Worm (Caenorhabditis elegans): ENCODE measurements around the gene C39D10.8.

C39D10.8 gene

DNA sequence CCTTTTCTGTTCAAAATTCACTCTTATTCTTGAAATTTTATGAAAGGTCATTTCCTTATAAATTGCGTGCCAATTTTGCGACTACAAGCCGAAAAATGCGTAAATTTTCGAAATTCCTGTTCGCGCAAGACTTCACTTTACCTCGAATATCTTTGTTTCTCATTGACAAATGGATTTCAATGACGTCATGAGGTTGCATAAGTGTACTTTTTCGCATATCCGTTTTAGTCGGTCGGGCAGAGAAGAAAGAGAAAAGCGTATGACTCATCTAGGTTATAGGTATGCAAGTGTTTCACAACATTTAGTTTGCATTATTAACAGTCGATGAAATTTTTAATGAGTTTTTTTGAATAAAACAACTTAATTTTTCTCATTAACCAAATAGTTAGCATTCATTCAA, 35.3 kb upstream of the C39D10.8 start:
- TF ChIP-seq ztf-18 (tag; optimal IDR thresholded peaks at IDR 0.05) (no peak), ztf-28 (GFP tag; IDR thresholded peaks at IDR 0.05) (no peak), tlf-1 (GFP tag; optimal IDR thresholded peaks at IDR 0.05) (no peak), ccch-3 (GFP tag; optimal IDR thresholded peaks at IDR 0.05) (no peak), nfya-2 (GFP tag; IDR thresholded peaks at IDR 0.05) (no peak), C17E4.6 (GFP tag; IDR thresholded peaks at IDR 0.05) (no peak), ZK185.1 (tag; optimal IDR thresholded peaks at IDR 0.05; ENCODE audit: poor library complexity, severe bottlenecking) (no peak), xnd-1 (tag; optimal IDR thresholded peaks at IDR 0.05) (no peak), Y95B8A.8 (GFP tag; IDR thresholded peaks at IDR 0.05) (no peak), cebp-2 (GFP tag; IDR thresholded peaks at IDR 0.05) (no peak), F49E8.2 (tag; optimal IDR thresholded peaks at IDR 0.05; ENCODE audit: insufficient read depth) (no peak), repo-1 (tag; optimal IDR thresholded peaks at IDR 0.05) (no peak), ceh-40 (GFP tag; IDR thresholded peaks at IDR 0.05) (no peak), fkh-3 (tag; optimal IDR thresholded peaks at IDR 0.05) (no peak)

DNA sequence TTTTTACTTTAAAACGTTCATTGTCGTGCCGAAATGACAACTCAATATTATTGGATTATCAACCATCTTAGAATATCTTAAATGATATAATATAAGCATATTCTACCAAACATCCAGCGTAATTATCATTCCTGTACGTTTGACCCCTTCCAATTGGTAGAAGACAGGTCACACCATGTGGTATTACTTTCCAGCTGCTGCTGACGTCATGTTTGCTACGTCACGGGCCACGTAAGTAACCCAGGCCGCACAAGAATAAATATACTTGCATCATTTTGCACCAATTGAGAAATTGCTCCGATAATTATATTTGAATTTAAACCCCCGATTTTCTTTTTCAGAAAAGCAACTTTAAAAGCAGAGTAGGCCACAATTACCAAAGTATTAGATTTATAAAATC, 34.9 kb upstream of the C39D10.8 start:
- TF ChIP-seq ceh-91 (GFP tag; IDR thresholded peaks at IDR 0.05) (no peak), F22D6.2 (tag; optimal IDR thresholded peaks at IDR 0.05) (no peak), let-607 (tag; optimal IDR thresholded peaks at IDR 0.05) (no peak), lir-1 (GFP tag; conservative IDR thresholded peaks at IDR 0.05) (no peak)

DNA sequence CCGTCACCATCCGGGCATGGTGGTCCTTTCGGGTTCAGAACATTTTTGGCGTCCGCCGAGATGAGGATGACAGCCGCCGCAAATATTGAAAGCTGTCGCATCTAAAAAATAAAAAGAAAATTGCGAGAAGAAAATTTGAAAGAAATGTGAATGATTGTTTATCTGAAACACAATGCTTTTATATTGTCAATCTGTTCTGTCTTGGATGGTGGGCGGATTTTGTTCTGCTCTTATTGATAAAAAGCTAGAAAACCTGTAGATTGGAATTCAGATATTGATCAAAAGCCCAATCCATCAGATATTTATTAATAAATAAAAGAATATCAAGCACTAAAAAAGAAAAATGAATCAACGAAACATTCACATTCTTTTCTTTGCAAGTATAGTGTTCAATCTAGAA, 33.1 kb upstream of the C39D10.8 start, which contains the start of gene C39D10.7:
Gene C39D10.7 (minus strand): TSS at position 101 of the 400 bp plus-strand sequence.
- no peak for TF ChIP-seq lin-40 (tag; optimal IDR thresholded peaks at IDR 0.05)
- TF ChIP-seq lsl-1 (GFP tag; optimal IDR thresholded peaks at IDR 0.05) = no peak
- TF ChIP-seq ceh-79 (tag; optimal IDR thresholded peaks at IDR 0.05) = no peak
- TF ChIP-seq madf-10 (tag; optimal IDR thresholded peaks at IDR 0.05) = no peak
- TF ChIP-seq dpff-1 (tag; optimal IDR thresholded peaks at IDR 0.05) = no peak
- TF ChIP-seq egl-18 (GFP tag; IDR thresholded peaks at IDR 0.05) = no peak
- no peak for TF ChIP-seq dpl-1 (GFP tag; optimal IDR thresholded peaks at IDR 0.05)
- TF ChIP-seq lir-1 (GFP tag; conservative IDR thresholded peaks at IDR 0.05) = no peak
- TF ChIP-seq Y53G8AR.9 (GFP tag; conservative IDR thresholded peaks at IDR 0.05) = no peak

DNA sequence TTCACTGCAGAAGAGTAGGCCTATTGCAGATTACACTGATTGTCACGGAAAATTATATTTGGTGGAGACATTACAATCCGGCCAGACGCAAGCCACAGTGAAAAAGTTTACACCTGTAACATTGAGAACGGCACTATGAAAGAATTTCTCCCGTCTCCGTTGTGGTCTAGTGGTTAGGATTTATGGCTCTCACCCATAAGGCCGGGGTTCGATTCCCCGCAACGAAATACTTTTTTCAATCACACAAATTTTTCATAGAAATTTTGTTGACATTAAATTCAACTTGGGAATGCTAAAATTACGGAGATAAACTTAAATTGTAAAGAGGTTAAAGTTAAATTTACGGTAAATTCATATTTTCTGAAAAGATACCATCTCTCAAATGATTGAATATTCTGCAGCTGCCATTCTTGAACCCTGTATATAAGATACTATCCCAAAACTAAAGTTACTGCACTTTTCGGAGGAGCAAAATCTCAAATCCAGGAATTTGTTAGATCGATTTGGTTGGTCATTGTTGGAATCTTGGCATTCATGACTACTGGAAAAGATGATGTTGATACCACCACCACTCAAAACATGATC, 25.8 kb upstream of the C39D10.8 start, which contains the start of gene C39D10.1:
Gene C39D10.1 (plus strand): TSS at position 535 of the 585 bp plus-strand sequence.
- TF ChIP-seq madf-8 (GFP tag; conservative IDR thresholded peaks at IDR 0.05) (no peak), Y79H2A.3 (GFP tag; conservative IDR thresholded peaks at IDR 0.05) (no peak), mxl-1 (tag; optimal IDR thresholded peaks at IDR 0.05) (peak; percentile 15), ztf-22 (GFP tag; optimal IDR thresholded peaks at IDR 0.05) (no peak), lag-1 (GFP tag; IDR thresholded peaks at IDR 0.05) (no peak), F49E8.2 (tag; optimal IDR thresholded peaks at IDR 0.05; ENCODE audit: insufficient read depth) (no peak), madf-10 (tag; optimal IDR thresholded peaks at IDR 0.05) (peak; percentile 21), snpc-1.3 (tag; optimal IDR thresholded peaks at IDR 0.05; ENCODE audit: insufficient read depth) (no peak), zfh-2 (GFP tag; conservative IDR thresholded peaks at IDR 0.05) (no peak), nhr-120 (GFP tag; IDR thresholded peaks at IDR 0.05) (no peak), hmg-1.2 (GFP tag; IDR thresholded peaks at IDR 0.05) (peak; percentile 47), ZK185.1 (tag; optimal IDR thresholded peaks at IDR 0.05; ENCODE audit: poor library complexity, severe bottlenecking) (peak; percentile 58), unc-62 (GFP tag; optimal IDR thresholded peaks at IDR 0.05) (no peak), ekl-4 (GFP tag; IDR thresholded peaks at IDR 0.05) (no peak), tbx-9 (tag; optimal IDR thresholded peaks at IDR 0.05; ENCODE audit: borderline replicate concordance) (no peak), sea-2 (GFP tag; IDR thresholded peaks at IDR 0.05) (no peak), F55B11.4 (tag; optimal IDR thresholded peaks at IDR 0.05; ENCODE audit: borderline replicate concordance, insufficient read depth) (no peak), pha-4 (tag; optimal IDR thresholded peaks at IDR 0.05) (no peak), lin-40 (tag; optimal IDR thresholded peaks at IDR 0.05) (peak; percentile 8), Y67H2A.10 (GFP tag; conservative IDR thresholded peaks at IDR 0.05) (no peak), athp-1 (tag; optimal IDR thresholded peaks at IDR 0.05) (no peak), bed-1 (GFP tag; IDR thresholded peaks at IDR 0.05) (no peak), tlf-1 (GFP tag; optimal IDR thresholded peaks at IDR 0.05) (no peak)

Measured in whole organism, young adult.